2 worm cellular contexts compared by ENCODE assay signal in the genomic region with DNA sequence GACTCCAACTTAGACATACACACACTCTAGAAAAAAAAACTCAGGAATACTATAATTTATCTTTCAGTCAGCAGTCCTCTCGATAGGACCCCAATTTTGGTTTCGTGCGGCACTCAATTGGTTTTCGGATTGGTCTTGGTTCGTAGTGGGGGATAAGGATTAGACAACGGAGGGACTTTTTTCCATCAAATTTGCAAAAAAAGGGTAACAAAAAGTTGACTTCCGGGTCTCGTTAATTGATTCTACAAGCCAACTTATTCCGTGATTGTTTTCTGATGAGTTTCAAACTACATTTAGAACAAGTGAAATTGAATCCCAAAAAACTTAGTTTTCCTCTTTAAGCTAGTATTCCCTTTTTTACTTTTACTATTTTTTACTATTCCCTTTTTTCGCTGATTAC.
TF ChIP-seq lines count a peak whose summit lies in the region.

No protein-coding gene starts in this region.

TF ChIP-seq in whole organism, L1 larva, 84 proteins besides CTCF, POLR2A, EP300 and RAD21:
- TF ChIP-seq tbx-2 (tag; optimal IDR thresholded peaks at IDR 0.05; lab: Kevin White, UChicago) (peak; percentile 53), zag-1 (tag; optimal IDR thresholded peaks at IDR 0.05; lab: Kevin White, UChicago) (no peak)

TF ChIP-seq in whole organism, L4 larva, 104 proteins besides CTCF, POLR2A, EP300 and RAD21:
- TF ChIP-seq unc-62 (GFP tag; optimal IDR thresholded peaks at IDR 0.05 in 1 of 2; lab: Kevin White, UChicago) (peak in 1 of 2 experiments; percentile 60), unc-62 (tag; optimal IDR thresholded peaks at IDR 0.05; lab: Kevin White, UChicago) (no peak), Y75B8A.6 (GFP tag; IDR thresholded peaks at IDR 0.05; lab: Robert Waterston, UW) (no peak), lir-3 (tag; optimal IDR thresholded peaks at IDR 0.05; lab: Kevin White, UChicago) (no peak), aha-1 (tag; lab: Kevin White, UChicago) (peak; percentile 26), duxl-1 (tag; optimal IDR thresholded peaks at IDR 0.05; lab: Kevin White, UChicago; ENCODE audit: poor library complexity) (no peak), snpc-1.2 (GFP tag; IDR thresholded peaks at IDR 0.05; lab: Robert Waterston, UW) (no peak), F10B5.3 (tag; optimal IDR thresholded peaks at IDR 0.05; lab: Kevin White, UChicago) (no peak)
